Fruit fly (Drosophila melanogaster) whole organism, wandering third instar larva: Measurements from ENCODE around the gene O-fut2.

ENCODE experiments used
- Abd-B ChIP-seq: fragments of >200 bp; optimal IDR thresholded peaks from 2 replicates; lab custom pipeline; 2017; ENCODE audit warnings: missing biosample characterization, missing genetic modification characterization
- CG32264 ChIP-seq: fragments of 200-800 bp; sonication (Bioruptor generic); optimal IDR thresholded peaks from 2 replicates; lab custom pipeline; 2016; ENCODE audit warnings: missing biosample characterization, missing genetic modification characterization
- CG9705 ChIP-seq: fragments of 200-800 bp; sonication (Bioruptor generic); optimal IDR thresholded peaks from 2 replicates; lab custom pipeline; 2018; ENCODE audit warnings: missing biosample characterization, mild to moderate bottlenecking, missing genetic modification characterization
- CrebA ChIP-seq: fragments of 200-800 bp; sonication (Bioruptor generic); optimal IDR thresholded peaks from 2 replicates; lab custom pipeline; 2016; ENCODE audit warnings: missing biosample characterization, mild to moderate bottlenecking, missing genetic modification characterization, borderline replicate concordance
- Dfd ChIP-seq: fragments of >200 bp; optimal IDR thresholded peaks from 2 replicates; lab custom pipeline; 2017; ENCODE audit warnings: missing biosample characterization, missing genetic modification characterization
- Dif ChIP-seq: fragments of 200-275, 200-300 bp; sonication (Bioruptor generic); optimal IDR thresholded peaks from 2 replicates; lab custom pipeline; 2018; ENCODE audit warnings: missing biosample characterization, missing genetic modification characterization; ENCODE audit not compliant: partially characterized antibody
- GATAd ChIP-seq: sonication (Bioruptor generic); optimal IDR thresholded peaks from 2 replicates; lab custom pipeline; 2016; ENCODE audit warnings: missing biosample characterization, missing genetic modification characterization
- HLH106 ChIP-seq: fragments of 200-800 bp; optimal IDR thresholded peaks from 3 replicates; lab custom pipeline; 2019; ENCODE audit warnings: missing biosample characterization, mild to moderate bottlenecking, missing genetic modification characterization, moderate library complexity
- Hnf4 ChIP-seq: fragments of 200-800 bp; sonication (Bioruptor generic); optimal IDR thresholded peaks from 2 replicates; lab custom pipeline; 2016; ENCODE audit warnings: missing biosample characterization, mild to moderate bottlenecking, missing genetic modification characterization
- Hr78 ChIP-seq: fragments of >200 bp; optimal IDR thresholded peaks from 2 replicates; lab custom pipeline; 2017; ENCODE audit warnings: missing biosample characterization, missing genetic modification characterization
- Hr83 ChIP-seq: fragments of 200-300 bp; sonication (Bioruptor generic); optimal IDR thresholded peaks from 2 replicates; lab custom pipeline; 2016; ENCODE audit warnings: missing biosample characterization, mild to moderate bottlenecking, missing genetic modification characterization, moderate library complexity; ENCODE audit not compliant: poor library complexity, severe bottlenecking
- Jra ChIP-seq: sonication (Bioruptor generic); optimal IDR thresholded peaks from 2 replicates; lab custom pipeline; 2016; ENCODE audit warnings: missing biosample characterization, missing genetic modification characterization
- Mio ChIP-seq: sonication (Bioruptor generic); optimal IDR thresholded peaks from 2 replicates; lab custom pipeline; 2016; ENCODE audit warnings: missing biosample characterization, missing genetic modification characterization
- Myc ChIP-seq: fragments of >200 bp; optimal IDR thresholded peaks from 2 replicates; lab custom pipeline; 2017
- N ChIP-seq: fragments of >200 bp; optimal IDR thresholded peaks from 2 replicates; lab custom pipeline; 2018; ENCODE audit warnings: missing biosample characterization, missing external identifiers, missing genetic modification characterization
- OdsH ChIP-seq: fragments of 200-800 bp; sonication (Bioruptor generic); optimal IDR thresholded peaks from 2 replicates; lab custom pipeline; 2016; ENCODE audit warnings: missing biosample characterization, mild to moderate bottlenecking, missing genetic modification characterization
- Rel ChIP-seq, 2 experiments: fragments of 200-800 bp; sonication (Bioruptor generic) in 1 of 2; optimal IDR thresholded peaks; 2 replicates in 1 of 2; 3 replicates in 1 of 2; lab custom pipeline; 2016 to 2019; ENCODE audit warnings: mild to moderate bottlenecking in 2 of 2, missing biosample characterization in 2 of 2, missing genetic modification characterization in 2 of 2, moderate library complexity in 1 of 2
- Sp1 ChIP-seq: fragments of 200-800 bp; sonication (Bioruptor generic); optimal IDR thresholded peaks from 3 replicates; lab custom pipeline; 2019; ENCODE audit warnings: missing biosample characterization, mild to moderate bottlenecking, missing genetic modification characterization, moderate library complexity
- Vsx2 ChIP-seq: fragments of 200-300, 225-300 bp; sonication (Bioruptor generic); optimal IDR thresholded peaks from 2 replicates; lab custom pipeline; 2018; ENCODE audit warnings: missing biosample characterization, missing genetic modification characterization; ENCODE audit not compliant: partially characterized antibody
- br ChIP-seq: fragments of 200-800 bp; sonication (Bioruptor generic); optimal IDR thresholded peaks from 2 replicates; lab custom pipeline; 2016; ENCODE audit warnings: missing biosample characterization, missing genetic modification characterization
- brk ChIP-seq: fragments of 200-800 bp; sonication (Bioruptor generic); optimal IDR thresholded peaks from 2 replicates; lab custom pipeline; 2016; ENCODE audit warnings: missing biosample characterization, mild to moderate bottlenecking, missing genetic modification characterization
- dl ChIP-seq, 2 experiments: fragments of 175-275, 200-275 bp in 1 of 2; fragments of 200-275 bp in 1 of 2; sonication (Bioruptor generic); optimal IDR thresholded peaks; lab custom pipeline; 2018; ENCODE audit warnings: mild to moderate bottlenecking in 2 of 2, missing biosample characterization in 2 of 2, missing genetic modification characterization in 2 of 2, moderate library complexity in 2 of 2; ENCODE audit not compliant: partially characterized antibody in 2 of 2, insufficient read depth in 1 of 2
- ey ChIP-seq: fragments of 200-800 bp; sonication (Bioruptor generic); optimal IDR thresholded peaks from 2 replicates; lab custom pipeline; 2016; ENCODE audit warnings: missing biosample characterization, missing genetic modification characterization
- foxo ChIP-seq, 2 experiments: fragments of 200-800 bp; sonication (Bioruptor generic); optimal IDR thresholded peaks; 2 replicates in 1 of 2; 3 replicates in 1 of 2; lab custom pipeline; 2016 to 2017; ENCODE audit warnings: missing biosample characterization in 2 of 2, missing genetic modification characterization in 2 of 2
- fru ChIP-seq: fragments of 200-800 bp; sonication (Bioruptor generic); optimal IDR thresholded peaks from 3 replicates; lab custom pipeline; 2016; ENCODE audit warnings: missing biosample characterization, mild to moderate bottlenecking, missing genetic modification characterization
- h ChIP-seq: fragments of 200-800 bp; sonication (Bioruptor generic); optimal IDR thresholded peaks from 3 replicates; lab custom pipeline; 2016; ENCODE audit warnings: missing biosample characterization, mild to moderate bottlenecking, missing genetic modification characterization
- jim ChIP-seq: fragments of 175-275, 200-325 bp; sonication (Bioruptor generic); optimal IDR thresholded peaks from 2 replicates; lab custom pipeline; 2016; ENCODE audit warnings: missing biosample characterization, mild to moderate bottlenecking, missing genetic modification characterization
- lola ChIP-seq: fragments of >200 bp; optimal IDR thresholded peaks from 2 replicates; lab custom pipeline; 2017; ENCODE audit warnings: missing biosample characterization, missing genetic modification characterization
- pan ChIP-seq: fragments of >200 bp; optimal IDR thresholded peaks from 2 replicates; lab custom pipeline; 2017
- psq ChIP-seq: fragments of 200-800 bp; sonication (Bioruptor generic); optimal IDR thresholded peaks from 3 replicates; lab custom pipeline; 2017; ENCODE audit warnings: missing biosample characterization, mild to moderate bottlenecking, missing genetic modification characterization, moderate library complexity
- rgr ChIP-seq: fragments of 200-800 bp; sonication (Bioruptor generic); optimal IDR thresholded peaks from 3 replicates; lab custom pipeline; 2016; ENCODE audit warnings: missing biosample characterization, mild to moderate bottlenecking, missing genetic modification characterization
- sage ChIP-seq: fragments of 200-800 bp; sonication (Bioruptor generic); optimal IDR thresholded peaks from 2 replicates; lab custom pipeline; 2016; ENCODE audit warnings: missing biosample characterization, mild to moderate bottlenecking, missing genetic modification characterization
- sv ChIP-seq: fragments of 200-800 bp; sonication (Bioruptor generic); optimal IDR thresholded peaks from 3 replicates; lab custom pipeline; 2016; ENCODE audit warnings: missing biosample characterization, missing genetic modification characterization
- tai ChIP-seq: sonication (Bioruptor generic); optimal IDR thresholded peaks from 2 replicates; lab custom pipeline; 2016; ENCODE audit warnings: missing biosample characterization, missing genetic modification characterization
- usp ChIP-seq: fragments of >200 bp; optimal IDR thresholded peaks from 2 replicates; lab custom pipeline; 2017; ENCODE audit warnings: missing biosample characterization, missing genetic modification characterization
- woc ChIP-seq: sonication (Bioruptor generic); optimal IDR thresholded peaks from 2 replicates; lab custom pipeline; 2016; ENCODE audit warnings: missing biosample characterization, mild to moderate bottlenecking, missing genetic modification characterization

O-fut2 gene

dm6 chrX:1465707-1466504 lies at the start of gene O-fut2, which contains the start of gene CG14777:
Gene O-fut2, minus strand, starts transcription at chrX:1465996.
Gene CG14777, plus strand, starts transcription at chrX:1466134.
- TF ChIP-seq lola (GFP tag; lab: Kevin White, UChicago) (no peak), Vsx2 (GFP tag; lab: Kevin White, UChicago) (no peak), Sp1 (GFP tag; lab: Kevin White, UChicago) (no peak), psq (GFP tag; lab: Kevin White, UChicago) (peak; percentile 44), ey (GFP tag; lab: Kevin White, UChicago) (peak; percentile 66), woc (GFP tag; lab: Kevin White, UChicago) (no peak), CrebA (no peak), Hr83 (GFP tag; lab: Kevin White, UChicago) (no peak), fru (GFP tag; lab: Kevin White, UChicago) (peak; percentile 37), HLH106 (tag; lab: Kevin White, UChicago) (peak; percentile 4), Mio (no peak), usp (GFP tag; lab: Kevin White, UChicago) (no peak), sv (GFP tag; lab: Kevin White, UChicago) (no peak), Dfd (GFP tag; lab: Kevin White, UChicago) (no peak), h (GFP tag; lab: Kevin White, UChicago) (peak; percentile 30), OdsH (GFP tag; lab: Kevin White, UChicago) (peak; percentile 35), tai (no peak), Hnf4 (GFP tag; lab: Kevin White, UChicago) (no peak), CG32264 (no peak), rgr (peak; percentile 47)
- TF ChIP-seq, all 38 proteins: peak for 7

dm6 chrX:1513865-1514264 lies 48.1 kb upstream of the O-fut2 start:
- TF ChIP-seq Hnf4 (GFP tag; lab: Kevin White, UChicago) (no peak), CG32264 (no peak), fru (GFP tag; lab: Kevin White, UChicago) (no peak)

- TF ChIP-seq CG32264 (no peak), fru (GFP tag; lab: Kevin White, UChicago) (no peak), OdsH (GFP tag; lab: Kevin White, UChicago) (no peak), Hr83 (GFP tag; lab: Kevin White, UChicago) (no peak), pan (lab: Kevin White, UChicago) (no peak), Hnf4 (GFP tag; lab: Kevin White, UChicago) (no peak), Rel (GFP tag; optimal IDR thresholded peaks at IDR 0.05; lab: Kevin White, UChicago) (no peak), Rel (tag; optimal IDR thresholded peaks at IDR 0.05; lab: Kevin White, UChicago) (peak; percentile 12), Vsx2 (GFP tag; lab: Kevin White, UChicago) (peak; percentile 98), Dif (GFP tag; lab: Kevin White, UChicago) (peak; percentile 93), sage (no peak), CG9705 (GFP tag; lab: Kevin White, UChicago) (no peak), Sp1 (GFP tag; lab: Kevin White, UChicago) (peak; percentile 4), tai (no peak), CrebA (no peak), dl (GFP tag; optimal IDR thresholded peaks at IDR 0.05; lab: Kevin White, UChicago; ENCODE audit: insufficient read depth in 1 of 2, partially characterized antibody in 2 of 2) (peak; percentile 32 to 76), psq (GFP tag; lab: Kevin White, UChicago) (no peak), Jra (GFP tag; lab: Kevin White, UChicago) (no peak), rgr (peak; percentile 0), brk (no peak), woc (GFP tag; lab: Kevin White, UChicago) (no peak), Myc (lab: Kevin White, UChicago) (peak; percentile 63), usp (GFP tag; lab: Kevin White, UChicago) (no peak), h (GFP tag; lab: Kevin White, UChicago) (peak; percentile 21), Dfd (GFP tag; lab: Kevin White, UChicago) (no peak), foxo (GFP tag; optimal IDR thresholded peaks at IDR 0.05; lab: Kevin White, UChicago) (no peak), br (GFP tag; lab: Kevin White, UChicago) (no peak), HLH106 (tag; lab: Kevin White, UChicago) (peak; percentile 22), sv (GFP tag; lab: Kevin White, UChicago) (no peak), Hr78 (GFP tag; lab: Kevin White, UChicago) (no peak), Mio (no peak), jim (GFP tag; lab: Kevin White, UChicago) (no peak), Abd-B (GFP tag; lab: Kevin White, UChicago) (no peak), N (GFP tag; lab: Kevin White, UChicago) (no peak), GATAd (GFP tag; lab: Kevin White, UChicago) (no peak), ey (GFP tag; lab: Kevin White, UChicago) (no peak)
Observed at dm6 chrX:1512753-1513226, 47.0 kb upstream of the O-fut2 start, which contains the start of gene CG14795. Gene CG14795, minus strand, starts transcription at chrX:1512803.
